Worm (Caenorhabditis elegans): Measurements from ENCODE around the gene elt-1.

The elt-1 gene

ce11 chrIV:9647789-9648361, 33.1 kb downstream of the elt-1 start, which contains the start of gene amph-1:
amph-1 (minus strand) TSS chrIV:9647873.
- TF ChIP-seq nhr-80 (tag; optimal IDR thresholded peaks at IDR 0.05) = peak; percentile 36
- no peak for TF ChIP-seq ceh-58 (GFP tag; IDR thresholded peaks at IDR 0.05)
- TF ChIP-seq let-607 (tag; optimal IDR thresholded peaks at IDR 0.05) = no peak
- no peak for TF ChIP-seq ets-4 (GFP tag; optimal IDR thresholded peaks at IDR 0.05)
- TF ChIP-seq tbx-9 (tag; optimal IDR thresholded peaks at IDR 0.05; ENCODE audit: borderline replicate concordance) = no peak
- TF ChIP-seq mxl-1 (tag; optimal IDR thresholded peaks at IDR 0.05) = no peak
- no peak for TF ChIP-seq snpc-1.1 (tag; optimal IDR thresholded peaks at IDR 0.05; ENCODE audit: insufficient read depth)
- no peak for TF ChIP-seq attf-3 (GFP tag; conservative IDR thresholded peaks at IDR 0.05)
- TF ChIP-seq pbrm-1 (GFP tag; IDR thresholded peaks at IDR 0.05) = no peak
- TF ChIP-seq sptf-2 (GFP tag; optimal IDR thresholded peaks at IDR 0.05) = no peak
- TF ChIP-seq madf-10 (tag; optimal IDR thresholded peaks at IDR 0.05) = no peak
- no peak for TF ChIP-seq let-526 (GFP tag; IDR thresholded peaks at IDR 0.05)
- TF ChIP-seq rpc-1 (optimal IDR thresholded peaks at IDR 0.05) = no peak
- TF ChIP-seq rpc-1 (tag; optimal IDR thresholded peaks at IDR 0.05) = no peak
- TF ChIP-seq dox-1 (GFP tag; IDR thresholded peaks at IDR 0.05) = no peak
- TF ChIP-seq lsy-27 (tag; optimal IDR thresholded peaks at IDR 0.05; ENCODE audit: borderline replicate concordance, insufficient read depth) = no peak
- no peak for TF ChIP-seq T26A5.8 (tag; optimal IDR thresholded peaks at IDR 0.05)
- TF ChIP-seq hmg-1.2 (GFP tag; IDR thresholded peaks at IDR 0.05) = peak; percentile 90
- peak; percentile 33 for TF ChIP-seq lin-40 (tag; optimal IDR thresholded peaks at IDR 0.05)
- no peak for TF ChIP-seq K11D2.4 (GFP tag; IDR thresholded peaks at IDR 0.05)
- TF ChIP-seq athp-1 (tag; optimal IDR thresholded peaks at IDR 0.05) = no peak
- no peak for TF ChIP-seq Y53F4B.3 (GFP tag; IDR thresholded peaks at IDR 0.05)
- TF ChIP-seq lin-54 (GFP tag; optimal IDR thresholded peaks at IDR 0.05) = no peak
- peak; percentile 67 for TF ChIP-seq atf-7 (tag; optimal IDR thresholded peaks at IDR 0.05)
- no peak for TF ChIP-seq egrh-3 (GFP tag; IDR thresholded peaks at IDR 0.05)
- TF ChIP-seq nhr-90 (tag; optimal IDR thresholded peaks at IDR 0.05) = no peak
- TF ChIP-seq efl-1 (GFP tag; optimal IDR thresholded peaks at IDR 0.05) = no peak
- TF ChIP-seq F10E7.11 (tag; optimal IDR thresholded peaks at IDR 0.05) = no peak
- no peak for TF ChIP-seq nfya-2 (GFP tag; IDR thresholded peaks at IDR 0.05)

- no peak for TF ChIP-seq aptf-3 (GFP tag; IDR thresholded peaks at IDR 0.05)
- no peak for TF ChIP-seq akir-1 (GFP tag; optimal IDR thresholded peaks at IDR 0.05)
- TF ChIP-seq egl-18 (GFP tag; IDR thresholded peaks at IDR 0.05) = no peak
- TF ChIP-seq F57A8.1 (GFP tag; optimal IDR thresholded peaks at IDR 0.05) = no peak
- TF ChIP-seq B0261.1 (tag; optimal IDR thresholded peaks at IDR 0.05) = no peak
- no peak for TF ChIP-seq nhr-179 (tag; optimal IDR thresholded peaks at IDR 0.05)
- no peak for TF ChIP-seq C17E4.6 (GFP tag; IDR thresholded peaks at IDR 0.05)
- no peak for TF ChIP-seq nhr-90 (tag; optimal IDR thresholded peaks at IDR 0.05)
- no peak for TF ChIP-seq him-1 (tag; optimal IDR thresholded peaks at IDR 0.05)
- TF ChIP-seq ceh-100 (GFP tag; IDR thresholded peaks at IDR 0.05) = no peak
- TF ChIP-seq madf-3 (GFP tag; IDR thresholded peaks at IDR 0.05) = no peak
- TF ChIP-seq nhr-80 (tag; optimal IDR thresholded peaks at IDR 0.05) = no peak
- no peak for TF ChIP-seq nhr-27 (tag; optimal IDR thresholded peaks at IDR 0.05)
- no peak for TF ChIP-seq C06A6.2 (GFP tag; conservative IDR thresholded peaks at IDR 0.05)
Observed at ce11 chrIV:9648682-9649081, 33.9 kb downstream of the elt-1 start, which contains the start of gene srm-3. srm-3 (plus strand) TSS chrIV:9648982.
